Fruit fly (Drosophila melanogaster) whole organism, embryonic: ENCODE results near the gene CG43702.

Source experiments
- B-H2 ChIP-seq: fragments of 200-800 bp; sonication (Bioruptor generic); optimal IDR thresholded peaks from 2 replicates; lab custom pipeline; 2018; ENCODE audit warnings: missing biosample characterization, mild to moderate bottlenecking, missing genetic modification characterization
- BtbVII ChIP-seq: fragments of 200-800 bp; sonication (Bioruptor generic); optimal IDR thresholded peaks from 3 replicates; lab custom pipeline; 2017; ENCODE audit warnings: missing biosample characterization, mild to moderate bottlenecking, missing genetic modification characterization
- CG11247 ChIP-seq: fragments of 200-800 bp; sonication (Bioruptor generic); IDR thresholded peaks from 2 replicates; pipeline ENCODE4 v1.3.6; 2022; ENCODE audit warnings: missing biosample characterization, missing genetic modification characterization
- CG12104 ChIP-seq: fragments of 200-800 bp; sonication (Bioruptor generic); optimal IDR thresholded peaks from 3 replicates; lab custom pipeline; 2016; ENCODE audit warnings: missing biosample characterization, missing genetic modification characterization
- CG12219 ChIP-seq: fragments of 200-800 bp; sonication (Bioruptor generic); optimal IDR thresholded peaks from 3 replicates; lab custom pipeline; 2018; ENCODE audit warnings: missing biosample characterization, mild to moderate bottlenecking, missing genetic modification characterization
- CG13296 ChIP-seq: fragments of 200-800 bp; sonication (Bioruptor generic); optimal IDR thresholded peaks from 3 replicates; lab custom pipeline; 2018; ENCODE audit warnings: missing biosample characterization, mild to moderate bottlenecking, missing genetic modification characterization
- CG13894 ChIP-seq: fragments of 200-800 bp; sonication (Bioruptor generic); optimal IDR thresholded peaks from 3 replicates; lab custom pipeline; 2018; ENCODE audit warnings: missing biosample characterization, mild to moderate bottlenecking, missing genetic modification characterization, moderate library complexity
- CG15011 ChIP-seq: fragments of 200-800 bp; sonication (Bioruptor generic); optimal IDR thresholded peaks from 3 replicates; lab custom pipeline; 2018; ENCODE audit warnings: missing biosample characterization, mild to moderate bottlenecking, missing genetic modification characterization
- CG17361 ChIP-seq: fragments of 200-800 bp; sonication (Bioruptor generic); IDR thresholded peaks from 3 replicates; pipeline ENCODE4 v1.3.6; 2022; ENCODE audit warnings: missing biosample characterization, missing genetic modification characterization
- CG17612 ChIP-seq: fragments of 200-800 bp; sonication (Bioruptor generic); IDR thresholded peaks from 2 replicates; pipeline ENCODE4 v1.3.6; 2022; ENCODE audit warnings: missing biosample characterization, missing genetic modification characterization
- CG1792 ChIP-seq: fragments of 200-800 bp; sonication (Bioruptor generic); optimal IDR thresholded peaks from 2 replicates; lab custom pipeline; 2016; ENCODE audit warnings: missing biosample characterization, missing genetic modification characterization
- CG18599 ChIP-seq: fragments of 200-800 bp; sonication (Bioruptor generic); optimal IDR thresholded peaks from 3 replicates; lab custom pipeline; 2017; ENCODE audit warnings: missing biosample characterization, missing genetic modification characterization, mild to moderate bottlenecking, moderate library complexity, missing genetic modification reagents
- CG2712 ChIP-seq: fragments of 200-800 bp; optimal IDR thresholded peaks from 3 replicates; lab custom pipeline; 2019; ENCODE audit warnings: missing biosample characterization, mild to moderate bottlenecking, missing genetic modification characterization, moderate library complexity
- CG33213 ChIP-seq: fragments of 200-800 bp; sonication (Bioruptor generic); optimal IDR thresholded peaks from 3 replicates; lab custom pipeline; 2016; ENCODE audit warnings: missing biosample characterization, missing genetic modification characterization
- CG33557 ChIP-seq: fragments of 200-800 bp; sonication (Bioruptor generic); optimal IDR thresholded peaks from 2 replicates; lab custom pipeline; 2019; ENCODE audit warnings: missing biosample characterization, mild to moderate bottlenecking, missing genetic modification characterization, moderate library complexity
- CG3726 ChIP-seq: fragments of 200-800 bp; sonication (Bioruptor generic); IDR thresholded peaks from 3 replicates; pipeline ENCODE4, ENCODE4 v1.3.6; 2022; ENCODE audit warnings: missing biosample characterization, missing genetic modification characterization
- CG7928 ChIP-seq: fragments of 200-800 bp; sonication (Bioruptor generic); optimal IDR thresholded peaks from 2 replicates; lab custom pipeline; 2017; ENCODE audit warnings: missing biosample characterization, mild to moderate bottlenecking, missing genetic modification characterization
- Dbx ChIP-seq: fragments of 200-800 bp; sonication (Bioruptor generic); IDR thresholded peaks from 3 replicates; pipeline ENCODE4 v1.3.6; 2022; ENCODE audit warnings: missing biosample characterization, missing genetic modification characterization
- Ets97D ChIP-seq: fragments of 200-800 bp; sonication (Bioruptor generic); optimal IDR thresholded peaks from 3 replicates; lab custom pipeline; 2016; ENCODE audit warnings: missing biosample characterization, missing genetic modification characterization
- Gug ChIP-seq: fragments of 200-800 bp; sonication (Bioruptor generic); IDR thresholded peaks from 4 replicates; pipeline ENCODE4 v1.3.6; 2022; ENCODE audit warnings: missing biosample characterization, missing genetic modification characterization
- HLH4C ChIP-seq: fragments of 200-800 bp; sonication (Bioruptor generic); IDR thresholded peaks from 3 replicates; pipeline ENCODE4 v1.3.6; 2022; ENCODE audit warnings: missing biosample characterization, missing genetic modification characterization; ENCODE audit not compliant: partially characterized antibody
- HLH54F ChIP-seq: fragments of 200-800 bp; sonication (Bioruptor generic); optimal IDR thresholded peaks from 3 replicates; lab custom pipeline; 2016; ENCODE audit warnings: missing biosample characterization, missing genetic modification characterization
- Hmx ChIP-seq: fragments of 200-800 bp; sonication (Bioruptor generic); optimal IDR thresholded peaks from 2 replicates; lab custom pipeline; 2016; ENCODE audit warnings: missing biosample characterization, missing genetic modification characterization
- Med ChIP-seq: fragments of 200-800 bp; sonication (Bioruptor generic); peaks from one replicate; lab custom pipeline; 2016; ENCODE audit warnings: missing biosample characterization, missing genetic modification characterization, mild to moderate bottlenecking, inconsistent platforms, moderate library complexity
- Scr ChIP-seq: fragments of 200-800 bp; sonication (Bioruptor generic); IDR thresholded peaks from 2 replicates; pipeline ENCODE4 v1.3.6; 2022; ENCODE audit warnings: missing biosample characterization, missing genetic modification characterization; ENCODE audit not compliant: partially characterized antibody
- dmrt11E ChIP-seq: fragments of 200-800 bp; sonication (Bioruptor generic); optimal IDR thresholded peaks from 3 replicates; lab custom pipeline; 2018; ENCODE audit warnings: missing biosample characterization, mild to moderate bottlenecking, missing genetic modification characterization, moderate library complexity
- esg ChIP-seq: fragments of 200-800 bp; sonication (Bioruptor generic); conservative IDR thresholded peaks from 2 replicates; pipeline ENCODE4 v1.3.6; 2022; ENCODE audit warnings: missing biosample characterization, missing genetic modification characterization
- ewg ChIP-seq: fragments of 200-800 bp; sonication (Bioruptor generic); optimal IDR thresholded peaks from 3 replicates; lab custom pipeline; 2017; ENCODE audit warnings: mild to moderate bottlenecking, missing biosample characterization, missing genetic modification reagents, missing genetic modification characterization
- fd64A ChIP-seq: fragments of 200-800 bp; sonication (Bioruptor generic); optimal IDR thresholded peaks from 3 replicates; lab custom pipeline; 2018; ENCODE audit warnings: missing biosample characterization, mild to moderate bottlenecking, missing genetic modification characterization
- ftz-f1 ChIP-seq: fragments of 200-800 bp; sonication (Bioruptor generic); optimal IDR thresholded peaks from 2 replicates; lab custom pipeline; 2016; ENCODE audit warnings: missing biosample characterization, missing genetic modification characterization
- nerfin-2 ChIP-seq: fragments of 200-800 bp; sonication (Bioruptor generic); IDR thresholded peaks from 2 replicates; pipeline ENCODE4 v1.3.6; 2022; ENCODE audit warnings: missing biosample characterization, missing genetic modification characterization; ENCODE audit not compliant: partially characterized antibody
- nom ChIP-seq: fragments of 200-800 bp; sonication (Bioruptor generic); optimal IDR thresholded peaks from 2 replicates; lab custom pipeline; 2017; ENCODE audit warnings: missing biosample characterization, missing genetic modification characterization, mild to moderate bottlenecking, moderate library complexity, missing genetic modification reagents
- odd ChIP-seq: fragments of 200-800 bp; sonication (Bioruptor generic); optimal IDR thresholded peaks from 2 replicates; lab custom pipeline; 2017; ENCODE audit warnings: missing biosample characterization, mild to moderate bottlenecking, missing genetic modification characterization
- onecut ChIP-seq: fragments of 200-800 bp; sonication (Bioruptor generic); IDR thresholded peaks from 2 replicates; pipeline ENCODE4 v1.3.6; 2022; ENCODE audit warnings: missing biosample characterization, missing genetic modification characterization
- pros ChIP-seq: fragments of 200-800 bp; sonication (Bioruptor generic); optimal IDR thresholded peaks from 3 replicates; lab custom pipeline; 2019; ENCODE audit warnings: missing biosample characterization, mild to moderate bottlenecking, missing genetic modification characterization, moderate library complexity
- run ChIP-seq: fragments of 200-800 bp; sonication (Bioruptor generic); optimal IDR thresholded peaks from 3 replicates; lab custom pipeline; 2018; ENCODE audit warnings: missing biosample characterization, mild to moderate bottlenecking, missing genetic modification characterization
- seq ChIP-seq: fragments of 200-800 bp; sonication (Bioruptor generic); IDR thresholded peaks from 2 replicates; pipeline ENCODE4 v1.3.6; 2022; ENCODE audit warnings: missing biosample characterization, missing genetic modification characterization
- sisA ChIP-seq: fragments of 200-800 bp; sonication (Bioruptor generic); IDR thresholded peaks from 2 replicates; pipeline ENCODE4 v1.3.6; 2022; ENCODE audit warnings: missing biosample characterization, missing genetic modification characterization
- unpg ChIP-seq: fragments of 200-800 bp; sonication (Bioruptor generic); optimal IDR thresholded peaks from 3 replicates; lab custom pipeline; 2018; ENCODE audit warnings: missing biosample characterization, mild to moderate bottlenecking, missing genetic modification characterization, moderate library complexity
- vnd ChIP-seq: fragments of 200-800 bp; sonication (Bioruptor generic); IDR thresholded peaks from 3 replicates; pipeline ENCODE4 v1.3.6; 2022; ENCODE audit warnings: missing biosample characterization, missing genetic modification characterization; ENCODE audit not compliant: partially characterized antibody

CG43702 gene

DNA sequence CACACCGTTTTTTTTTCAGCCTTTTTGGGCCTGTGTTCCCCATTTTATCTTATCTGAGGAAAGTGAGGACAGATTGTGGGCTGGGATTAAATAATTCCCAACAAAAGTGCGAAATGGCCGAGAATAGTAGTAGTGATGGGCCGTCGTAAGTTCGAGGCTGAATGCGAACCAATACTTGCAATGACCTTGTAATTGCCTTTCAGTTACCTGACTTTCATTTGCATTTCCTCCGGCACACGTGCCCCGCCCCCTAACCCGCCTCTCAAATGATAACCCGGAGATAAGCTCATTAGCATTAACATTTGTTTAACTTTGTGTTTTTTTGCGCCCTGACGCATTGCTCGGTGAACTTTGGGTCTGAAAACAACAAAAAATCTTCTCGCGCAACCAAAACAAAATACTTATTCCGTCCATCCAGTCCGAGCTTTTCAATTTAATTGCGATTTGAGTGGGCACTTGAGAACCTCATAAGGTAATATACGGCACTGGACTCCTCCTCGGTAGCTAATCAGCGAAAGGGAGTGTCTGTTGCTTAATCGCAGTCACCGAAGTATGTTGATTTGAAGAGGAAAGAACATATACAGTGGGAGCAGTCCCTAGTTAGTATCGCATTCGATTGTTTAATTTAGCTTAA is 20.5 kb upstream of the CG43702 start (continued):
- TF ChIP-seq CG3726 (GFP tag; lab: Robert Waterston, UW) (no peak), CG33213 (GFP tag; lab: Kevin White, UChicago) (no peak), CG7928 (GFP tag; lab: Kevin White, UChicago) (no peak), CG11247 (no peak), CG12104 (GFP tag; lab: Kevin White, UChicago) (no peak), Ets97D (no peak), sisA (no peak), CG13894 (tag; lab: Kevin White, UChicago) (no peak), onecut (GFP tag; lab: Robert Waterston, UW) (no peak), nom (no peak), seq (GFP tag; lab: Robert Waterston, UW) (0 out of 2 replicates have a peak, but pooled peaks have one; percentile 23), unpg (GFP tag; lab: Kevin White, UChicago) (no peak), HLH4C (no peak), ftz-f1 (GFP tag; lab: Kevin White, UChicago) (no peak), HLH54F (no peak), pros (GFP tag; lab: Kevin White, UChicago) (no peak), CG13296 (no peak), dmrt11E (tag; lab: Kevin White, UChicago) (no peak), Hmx (GFP tag; lab: Kevin White, UChicago) (no peak), B-H2 (GFP tag; lab: Kevin White, UChicago) (no peak), esg (GFP tag; lab: Robert Waterston, UW) (no peak), CG1792 (no peak), CG17612 (no peak), run (tag; lab: Kevin White, UChicago) (no peak), vnd (GFP tag; lab: Robert Waterston, UW) (0 out of 3 replicates have a peak, but pooled peaks have one; percentile 19), CG18599 (GFP tag; lab: Kevin White, UChicago) (peak; percentile 21), CG12219 (no peak), BtbVII (GFP tag; lab: Kevin White, UChicago) (peak; percentile 19), Scr (GFP tag; lab: Robert Waterston, UW) (no peak), CG2712 (tag; lab: Kevin White, UChicago) (no peak), CG33557 (no peak), nerfin-2 (GFP tag; lab: Robert Waterston, UW) (peak; percentile 23; the same call in 1 of the 2 replicates), fd64A (GFP tag; lab: Kevin White, UChicago) (no peak), CG15011 (GFP tag; lab: Kevin White, UChicago) (no peak)

DNA sequence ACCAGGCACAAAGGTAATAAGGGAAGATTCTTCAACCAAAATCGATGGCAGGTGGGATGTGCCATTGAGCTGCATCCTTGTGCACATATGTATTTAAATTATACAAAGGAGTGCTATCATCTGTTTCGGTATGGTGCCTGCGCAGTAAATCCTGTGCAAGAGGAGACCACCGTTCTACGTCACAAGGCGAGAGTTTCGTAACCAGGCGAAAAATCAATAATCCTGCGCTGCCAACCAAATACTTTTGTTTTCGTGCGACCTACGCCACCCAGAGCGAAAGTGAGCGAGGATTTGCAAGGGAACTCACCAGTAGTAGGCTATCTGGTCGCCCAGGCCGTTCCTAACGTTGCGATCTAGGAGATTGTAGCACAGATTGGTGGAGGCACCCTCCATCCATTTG is 19.3 kb upstream of the CG43702 start:
- TF ChIP-seq CG17361 (no peak), Gug (GFP tag; lab: Robert Waterston, UW) (no peak), Med (peak; percentile 4), odd (no peak), onecut (GFP tag; lab: Robert Waterston, UW) (peak; percentile 98), ewg (GFP tag; lab: Kevin White, UChicago) (peak; percentile 66), Dbx (GFP tag; lab: Robert Waterston, UW) (0 out of 3 replicates have a peak, but pooled peaks have one; percentile 8)
